Worm (Caenorhabditis elegans) whole organism, L4/young adult: ENCODE measurements around the gene igcm-4.

Source experiments
- W03F9.2 ChIP-seq: fragments of 150-350 bp; optimal IDR thresholded peaks from 2 replicates; lab custom pipeline; 2014; ENCODE audit warnings: missing biosample characterization, missing genetic modification characterization
- dao-5 ChIP-seq: sonication (generic microtip); optimal IDR thresholded peaks from 2 replicates; lab custom pipeline; 2016; ENCODE audit warnings: missing genotype, missing genetic modification characterization, moderate library complexity, missing compliant biosample characterization

ce11 chrX:1990434-1990833 lies 55.7 kb downstream of the igcm-4 start, which contains the start of gene Y40A1A.2:
- TF ChIP-seq W03F9.2 (tag; lab: Kevin White, UChicago) (no peak), dao-5 (tag; lab: Kevin White, UChicago) (no peak)
